Worm (Caenorhabditis elegans) whole organism, L1 larva: Measurements from ENCODE around the gene C49A9.6.

Source experiments
- ama-1 ChIP-seq: fragments of 150-350 bp; optimal IDR thresholded peaks from 2 replicates; lab custom pipeline; 2014
- dpl-1 ChIP-seq, 3 experiments: fragments of 150-350 bp in 2 of 3; sonication (generic microtip) in 1 of 3; optimal IDR thresholded peaks; 2 replicates each; lab custom pipeline; 2014 to 2017; ENCODE audit warnings: missing biosample characterization in 3 of 3, missing genetic modification characterization in 3 of 3, missing genetic modification reagents in 3 of 3
- dsc-1 ChIP-seq: sonication (generic microtip); optimal IDR thresholded peaks from 2 replicates; lab custom pipeline; 2016; ENCODE audit warnings: mild to moderate bottlenecking, missing genetic modification characterization, missing compliant biosample characterization
- egl-27 ChIP-seq, 2 experiments: fragments of 150-350 bp in 1 of 2; sonication (generic microtip); optimal IDR thresholded peaks; 3 replicates each; lab custom pipeline; 2017 to 2018; ENCODE audit warnings: missing biosample characterization in 2 of 2, missing genetic modification characterization in 2 of 2, missing genetic modification reagents in 2 of 2
- fkh-4 ChIP-seq: sonication (generic microtip); optimal IDR thresholded peaks from 2 replicates; lab custom pipeline; 2016; ENCODE audit warnings: missing compliant biosample characterization, missing genetic modification characterization, borderline replicate concordance
- lin-35 ChIP-seq, 2 experiments: fragments of 150-350 bp; optimal IDR thresholded peaks; 2 replicates each; lab custom pipeline; 2014; ENCODE audit warnings: missing biosample characterization in 2 of 2, missing genetic modification characterization in 2 of 2, missing genetic modification reagents in 2 of 2
- lin-39 ChIP-seq: fragments of 150-350 bp; optimal IDR thresholded peaks from 2 replicates; lab custom pipeline; 2014; ENCODE audit warnings: missing biosample characterization, missing genetic modification reagents, missing genetic modification characterization
- lir-3 ChIP-seq: sonication (generic microtip); optimal IDR thresholded peaks from 2 replicates; lab custom pipeline; 2016; ENCODE audit warnings: mild to moderate bottlenecking, missing genetic modification characterization, moderate library complexity, missing compliant biosample characterization; ENCODE audit not compliant: poor library complexity
- mdl-1 ChIP-seq, 2 experiments: fragments of 150-350 bp; optimal IDR thresholded peaks; 2 replicates each; lab custom pipeline; 2014 to 2017; ENCODE audit warnings: missing biosample characterization in 2 of 2, missing genetic modification characterization in 2 of 2, inconsistent platforms in 1 of 2
- mep-1 ChIP-seq: fragments of 150-350 bp; optimal IDR thresholded peaks from 2 replicates; lab custom pipeline; 2014; ENCODE audit warnings: missing biosample characterization, missing genetic modification characterization
- nhr-19 ChIP-seq: fragments of 200-800 bp; sonication (Bioruptor generic); conservative IDR thresholded peaks from 2 replicates; pipeline ENCODE4 v1.3.6; 2022; ENCODE audit warnings: missing genetic modification characterization, missing compliant biosample characterization
- pqm-1 ChIP-seq: sonication (generic microtip); optimal IDR thresholded peaks from 3 replicates; lab custom pipeline; 2017; ENCODE audit warnings: missing biosample characterization, missing genetic modification characterization
- unc-62 ChIP-seq: fragments of 150-350 bp; optimal IDR thresholded peaks from 2 replicates; lab custom pipeline; 2014; ENCODE audit warnings: missing biosample characterization, missing genetic modification reagents, missing genetic modification characterization
- zip-4 ChIP-seq: fragments of 200-800 bp; sonication (Bioruptor generic); optimal IDR thresholded peaks from 2 replicates; lab custom pipeline; 2018; ENCODE audit warnings: mild to moderate bottlenecking, missing genetic modification characterization, moderate library complexity, missing compliant biosample characterization

DNA sequence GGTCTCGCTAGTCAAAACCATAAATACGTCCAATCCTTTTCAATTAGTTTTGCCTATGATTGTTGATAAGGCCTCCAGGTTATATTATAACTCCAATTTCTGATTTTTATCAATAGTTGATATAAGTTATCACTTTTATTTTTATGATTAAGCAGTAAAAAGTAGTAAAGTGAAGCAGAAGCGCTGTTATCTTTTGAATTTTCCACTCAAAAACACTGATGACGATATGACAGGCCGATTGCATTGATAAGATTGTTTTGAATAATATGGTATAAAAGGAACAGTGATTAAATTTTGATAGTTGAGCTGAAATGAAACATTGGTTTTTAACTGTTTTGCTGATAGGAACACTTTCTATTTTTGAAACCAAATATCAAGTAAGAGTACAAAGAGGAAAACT, 25.2 kb upstream of the C49A9.6 start, which contains the start of gene asp-9:
- no peak for TF ChIP-seq pqm-1
- no peak for TF ChIP-seq lir-3
- no peak for TF ChIP-seq fkh-4
- no peak for TF ChIP-seq nhr-19 (GFP tag; lab: Robert Waterston, UW)
- no peak for TF ChIP-seq dsc-1 (tag; lab: Kevin White, UChicago)
- no peak for TF ChIP-seq dpl-1 (GFP tag; optimal IDR thresholded peaks at IDR 0.05; lab: Kevin White, UChicago)
- TF ChIP-seq mdl-1 (tag; optimal IDR thresholded peaks at IDR 0.05; lab: Kevin White, UChicago): no peak
- TF ChIP-seq lin-39 (tag; lab: Kevin White, UChicago): no peak
- no peak for TF ChIP-seq egl-27 (tag; optimal IDR thresholded peaks at IDR 0.05; lab: Kevin White, UChicago)
- TF ChIP-seq lin-35 (GFP tag; optimal IDR thresholded peaks at IDR 0.05; lab: Kevin White, UChicago): no peak
- no peak for TF ChIP-seq mep-1 (tag; lab: Kevin White, UChicago)
- TF ChIP-seq ama-1 (lab: Kevin White, UChicago): no peak
- TF ChIP-seq unc-62: no peak
- TF ChIP-seq zip-4 (GFP tag; lab: Kevin White, UChicago): no peak
